Worm (Caenorhabditis elegans) whole organism, early embryonic: ENCODE results near the gene cmk-1.

ENCODE experiments used
- B0310.2 ChIP-seq: sonication (generic microtip); optimal IDR thresholded peaks from 2 replicates; lab custom pipeline; 2016; ENCODE audit warnings: mild to moderate bottlenecking, missing genetic modification characterization, missing compliant biosample characterization
- F13C5.2 ChIP-seq: sonication (generic microtip); optimal IDR thresholded peaks from 2 replicates; lab custom pipeline; 2017; ENCODE audit warnings: mild to moderate bottlenecking, missing genetic modification characterization, inconsistent platforms, missing compliant biosample characterization
- aly-1 ChIP-seq: sonication (generic microtip); optimal IDR thresholded peaks from 2 replicates; lab custom pipeline; 2016; ENCODE audit warnings: missing genetic modification characterization, missing compliant biosample characterization
- ama-1 ChIP-seq: fragments of 150-350 bp; optimal IDR thresholded peaks from 2 replicates; lab custom pipeline; 2014
- ceh-13 ChIP-seq: fragments of 200-800 bp; sonication (Bioruptor generic); optimal IDR thresholded peaks from 2 replicates; lab custom pipeline; 2018; ENCODE audit warnings: mild to moderate bottlenecking, missing genetic modification characterization, missing compliant biosample characterization
- ceh-36 ChIP-seq: sonication (generic microtip); optimal IDR thresholded peaks from 2 replicates; lab custom pipeline; 2016; ENCODE audit warnings: missing genetic modification characterization, inconsistent platforms, missing compliant biosample characterization
- ets-7 ChIP-seq: sonication (generic microtip); optimal IDR thresholded peaks from 2 replicates; lab custom pipeline; 2016; ENCODE audit warnings: missing genotype, missing genetic modification characterization, missing compliant biosample characterization
- flt-1 ChIP-seq: fragments of 200-800 bp; sonication (Bioruptor generic); IDR thresholded peaks from 2 replicates; pipeline ENCODE4 v1.3.6; 2022; ENCODE audit warnings: missing genetic modification characterization, missing compliant biosample characterization
- hmbx-1 ChIP-seq: sonication (generic microtip); optimal IDR thresholded peaks from 2 replicates; lab custom pipeline; 2016; ENCODE audit warnings: mild to moderate bottlenecking, missing genetic modification characterization, missing compliant biosample characterization
- hmg-4 ChIP-seq: fragments of 200-800 bp; sonication (Bioruptor generic); optimal IDR thresholded peaks from 2 replicates; lab custom pipeline; 2018; ENCODE audit warnings: mild to moderate bottlenecking, missing genetic modification characterization, missing compliant biosample characterization
- hnd-1 ChIP-seq: sonication (generic microtip); optimal IDR thresholded peaks from 2 replicates; lab custom pipeline; 2016; ENCODE audit warnings: missing genetic modification characterization, missing compliant biosample characterization
- pes-1 ChIP-seq: fragments of 200-800 bp; sonication (Bioruptor generic); IDR thresholded peaks from 2 replicates; pipeline ENCODE4 v1.3.6; 2022; ENCODE audit warnings: missing genetic modification reagents, missing genetic modification characterization, missing compliant biosample characterization
- scrt-1 ChIP-seq: fragments of 200-800 bp; sonication (Bioruptor generic); IDR thresholded peaks from 2 replicates; pipeline ENCODE4 v1.3.6; 2022; ENCODE audit warnings: missing genetic modification characterization, missing compliant biosample characterization
- sea-1 ChIP-seq: fragments of 200-800 bp; sonication (Bioruptor generic); conservative IDR thresholded peaks from 2 replicates; pipeline ENCODE4 v1.3.6; 2022; ENCODE audit warnings: missing genetic modification characterization, missing compliant biosample characterization
- tbx-11 ChIP-seq: fragments of 200-800 bp; sonication (Bioruptor generic); IDR thresholded peaks from 2 replicates; pipeline ENCODE4 v1.3.6; 2022; ENCODE audit warnings: missing genetic modification characterization, missing compliant biosample characterization
- tbx-37 ChIP-seq: fragments of 200-800 bp; sonication (Bioruptor generic); conservative IDR thresholded peaks from 2 replicates; pipeline ENCODE4 v1.3.6; 2022; ENCODE audit warnings: missing genetic modification reagents, missing genetic modification characterization, missing compliant biosample characterization
- tra-4 ChIP-seq: sonication (generic microtip); optimal IDR thresholded peaks from 2 replicates; lab custom pipeline; 2017; ENCODE audit warnings: missing genetic modification characterization, missing compliant biosample characterization

cmk-1 gene

ce11 chrIV:1824065-1824531, at the start of gene cmk-1:
cmk-1 (plus strand) TSS chrIV:1824481.
- TF ChIP-seq F13C5.2 (tag; lab: Kevin White, UChicago) (peak; percentile 36), ceh-13 (GFP tag; lab: Kevin White, UChicago) (no peak), ets-7 (no peak), ceh-36 (no peak), aly-1 (tag; lab: Kevin White, UChicago) (no peak), B0310.2 (no peak)

ce11 chrIV:1781559-1781958, 42.7 kb upstream of the cmk-1 start, which contains the start of gene frpr-19:
frpr-19 (minus strand) TSS chrIV:1781659.
- no peak for TF ChIP-seq F13C5.2 (tag; lab: Kevin White, UChicago)
- TF ChIP-seq hmg-4 (GFP tag; lab: Kevin White, UChicago): no peak
- no peak for TF ChIP-seq pes-1 (GFP tag; lab: Robert Waterston, UW)
- TF ChIP-seq hnd-1: no peak
- no peak for TF ChIP-seq ets-7
- no peak for TF ChIP-seq ceh-36
- no peak for TF ChIP-seq tbx-11
- no peak for TF ChIP-seq hmbx-1 (tag; lab: Kevin White, UChicago)
- TF ChIP-seq flt-1 (GFP tag; lab: Robert Waterston, UW): no peak
- no peak for TF ChIP-seq scrt-1 (GFP tag; lab: Robert Waterston, UW)
- no peak for TF ChIP-seq tbx-37 (GFP tag; lab: Robert Waterston, UW)
- TF ChIP-seq tra-4 (tag; lab: Kevin White, UChicago): no peak
- TF ChIP-seq ama-1 (lab: Kevin White, UChicago): no peak
- no peak for TF ChIP-seq aly-1 (tag; lab: Kevin White, UChicago)
- no peak for TF ChIP-seq ceh-13 (GFP tag; lab: Kevin White, UChicago)
- TF ChIP-seq B0310.2: no peak
- no peak for TF ChIP-seq sea-1

- TF ChIP-seq hmbx-1 (tag; lab: Kevin White, UChicago) (no peak), ceh-36 (peak; percentile 96)
Observed at ce11 chrIV:1785156-1785555, 39.1 kb upstream of the cmk-1 start.

DNA sequence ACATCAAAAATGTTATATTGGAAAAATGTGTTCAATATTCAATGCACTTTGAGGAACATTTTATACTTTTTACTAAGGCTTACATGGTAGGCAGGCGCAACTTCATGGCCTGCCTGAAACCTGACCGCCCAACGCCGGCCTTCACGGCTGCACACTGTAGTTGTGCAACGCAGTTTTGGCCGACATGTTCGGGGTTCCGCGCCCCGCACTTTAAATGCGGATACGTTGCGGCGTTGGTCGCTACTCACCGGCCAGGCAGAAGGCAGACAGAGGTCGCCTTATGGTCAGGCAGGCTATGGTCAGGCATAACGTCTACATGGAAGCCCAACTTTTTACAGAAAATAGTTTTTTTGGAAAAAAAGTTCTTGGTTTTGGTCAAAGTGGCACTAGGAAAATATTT, 33.6 kb upstream of the cmk-1 start:
- TF ChIP-seq ceh-36 (no peak), flt-1 (GFP tag; lab: Robert Waterston, UW) (no peak), ets-7 (no peak), aly-1 (tag; lab: Kevin White, UChicago) (no peak), scrt-1 (GFP tag; lab: Robert Waterston, UW) (no peak), tbx-37 (GFP tag; lab: Robert Waterston, UW) (no peak), sea-1 (no peak), ama-1 (lab: Kevin White, UChicago) (no peak), tra-4 (tag; lab: Kevin White, UChicago) (no peak), pes-1 (GFP tag; lab: Robert Waterston, UW) (no peak), F13C5.2 (tag; lab: Kevin White, UChicago) (no peak), ceh-13 (GFP tag; lab: Kevin White, UChicago) (no peak), hmg-4 (GFP tag; lab: Kevin White, UChicago) (no peak), B0310.2 (no peak), hmbx-1 (tag; lab: Kevin White, UChicago) (no peak), tbx-11 (no peak), hnd-1 (no peak)

ce11 chrIV:1791775-1792174, 32.5 kb upstream of the cmk-1 start:
- no peak for TF ChIP-seq ets-7
- no peak for TF ChIP-seq aly-1 (tag; lab: Kevin White, UChicago)
- TF ChIP-seq pes-1 (GFP tag; lab: Robert Waterston, UW): no peak
- TF ChIP-seq hmg-4 (GFP tag; lab: Kevin White, UChicago): no peak
- no peak for TF ChIP-seq tbx-11
- TF ChIP-seq hnd-1: no peak
- TF ChIP-seq tra-4 (tag; lab: Kevin White, UChicago): no peak

ce11 chrIV:1803882-1804281, 20.4 kb upstream of the cmk-1 start, which contains the start of gene Y38C1BA.1:
Y38C1BA.1 (minus strand) TSS chrIV:1803982.
- no peak for TF ChIP-seq hmg-4 (GFP tag; lab: Kevin White, UChicago)
- TF ChIP-seq B0310.2: no peak

DNA sequence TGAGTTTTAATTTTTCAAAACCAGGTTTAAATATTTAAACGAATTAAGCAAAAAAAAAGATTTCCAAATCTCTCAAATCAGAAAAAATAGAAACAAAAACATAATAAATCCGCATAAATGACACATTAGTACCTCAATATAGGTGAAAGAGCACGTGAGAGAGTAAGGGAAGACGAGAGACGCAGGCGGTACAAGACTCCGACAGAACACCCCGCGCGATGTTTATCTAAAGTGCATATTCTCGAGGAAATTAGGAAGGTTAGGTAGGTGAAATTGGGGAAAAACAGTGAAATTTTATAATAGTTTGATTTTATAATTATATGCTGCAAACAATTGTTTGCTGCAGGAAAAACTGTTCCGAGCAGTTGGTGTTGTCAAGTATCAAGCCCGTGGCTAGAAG, 19.7 kb upstream of the cmk-1 start:
- no peak for TF ChIP-seq hmg-4 (GFP tag; lab: Kevin White, UChicago)
- TF ChIP-seq hnd-1: no peak
- TF ChIP-seq ets-7: no peak
- no peak for TF ChIP-seq sea-1
- TF ChIP-seq tbx-11: no peak
- TF ChIP-seq pes-1 (GFP tag; lab: Robert Waterston, UW): no peak
- TF ChIP-seq ceh-36: no peak
- TF ChIP-seq aly-1 (tag; lab: Kevin White, UChicago): no peak
- TF ChIP-seq tbx-37 (GFP tag; lab: Robert Waterston, UW): no peak
- no peak for TF ChIP-seq ceh-13 (GFP tag; lab: Kevin White, UChicago)
- TF ChIP-seq tra-4 (tag; lab: Kevin White, UChicago): no peak
- TF ChIP-seq F13C5.2 (tag; lab: Kevin White, UChicago): no peak
- TF ChIP-seq ama-1 (lab: Kevin White, UChicago): no peak
- TF ChIP-seq B0310.2: no peak
- no peak for TF ChIP-seq scrt-1 (GFP tag; lab: Robert Waterston, UW)

DNA sequence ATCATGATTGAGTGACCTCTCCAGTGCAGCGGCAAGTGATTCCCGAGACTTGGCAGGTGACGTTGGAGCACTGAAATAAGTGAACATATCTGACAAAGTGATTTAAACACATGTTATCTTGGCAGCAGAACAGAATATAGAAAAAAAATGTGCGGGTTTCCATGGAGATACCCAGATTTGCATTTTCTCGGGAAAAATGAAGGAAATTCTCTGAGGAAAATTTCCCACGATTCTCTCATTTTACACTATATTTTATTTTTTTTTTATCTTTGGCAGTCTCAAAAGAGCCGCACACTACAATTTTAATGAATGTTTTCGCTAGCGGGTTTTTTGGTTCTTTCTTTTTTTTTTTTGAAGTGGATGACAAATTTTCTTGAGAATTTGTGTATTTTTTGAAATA, 10.4 kb upstream of the cmk-1 start:
- no peak for TF ChIP-seq hmg-4 (GFP tag; lab: Kevin White, UChicago)
